Fruit fly (Drosophila melanogaster): Measurements from ENCODE around the gene t-cup.

t-cup gene

DNA sequence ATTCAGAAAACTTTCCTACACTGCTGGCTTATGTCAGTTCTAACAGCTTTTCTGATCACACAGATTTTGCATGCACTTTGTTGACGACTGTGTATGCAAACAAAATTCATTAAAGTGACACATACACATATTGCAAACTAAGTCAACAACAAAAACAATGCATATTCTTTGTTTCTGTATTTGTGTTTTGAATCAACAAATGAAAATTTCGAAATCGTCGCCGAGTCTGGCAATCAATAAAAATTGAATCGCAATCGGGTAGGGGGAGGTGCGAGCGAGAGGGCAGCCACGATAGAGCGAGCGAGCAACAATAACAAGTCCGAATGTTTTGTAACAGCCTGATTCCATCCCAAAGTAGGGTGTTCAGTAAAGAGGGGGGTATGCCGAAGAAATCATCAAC, 34.1 kb downstream of the t-cup start (continued):
- TF ChIP-seq CG17186 (GFP tag; optimal IDR thresholded peaks at IDR 0.05) (no peak), zen2 (GFP tag; IDR thresholded peaks at IDR 0.05; ENCODE audit: partially characterized antibody) (no peak), pb (GFP tag; optimal IDR thresholded peaks at IDR 0.05) (no peak), CTCF (GFP tag; optimal IDR thresholded peaks at IDR 0.05) (no peak), gsb-n (tag; optimal IDR thresholded peaks at IDR 0.05) (no peak), caup (GFP tag; optimal IDR thresholded peaks at IDR 0.05; ENCODE audit: severe bottlenecking) (no peak), CG15601 (tag; optimal IDR thresholded peaks at IDR 0.05) (peak; percentile 28), D19B (GFP tag; optimal IDR thresholded peaks at IDR 0.05) (no peak), dmrt99B (tag; optimal IDR thresholded peaks at IDR 0.05) (no peak), pan (optimal IDR thresholded peaks at IDR 0.05) (no peak), pan (GFP tag; optimal IDR thresholded peaks at IDR 0.05 in 1 of 2, IDR thresholded peaks at IDR 0.05 in 1 of 2) (peak in 1 of 2 experiments; percentile 36), wek (GFP tag; optimal IDR thresholded peaks at IDR 0.05) (peak; percentile 69), Hey (tag; optimal IDR thresholded peaks at IDR 0.05) (peak; percentile 1), cato (GFP tag; optimal IDR thresholded peaks at IDR 0.05; ENCODE audit: borderline replicate concordance) (no peak), CG10209 (GFP tag; optimal IDR thresholded peaks at IDR 0.05) (no peak), pho (GFP tag; optimal IDR thresholded peaks at IDR 0.05) (no peak), Mes4 (GFP tag; optimal IDR thresholded peaks at IDR 0.05) (no peak), sr (GFP tag; IDR thresholded peaks at IDR 0.05) (no peak), ATbp (GFP tag; optimal IDR thresholded peaks at IDR 0.05) (peak; percentile 65), eve (GFP tag; optimal IDR thresholded peaks at IDR 0.05) (no peak), sna (GFP tag; IDR thresholded peaks at IDR 0.05; ENCODE audit: partially characterized antibody) (no peak), unpg (GFP tag; optimal IDR thresholded peaks at IDR 0.05) (peak; percentile 19), psq (GFP tag; optimal IDR thresholded peaks at IDR 0.05) (no peak), GATAe (GFP tag; conservative IDR thresholded peaks at IDR 0.05) (no peak), CG34422 (GFP tag; IDR thresholded peaks at IDR 0.05) (no peak), CG13894 (tag; optimal IDR thresholded peaks at IDR 0.05) (no peak), insv (GFP tag; optimal IDR thresholded peaks at IDR 0.05) (no peak), CG5180 (GFP tag; optimal IDR thresholded peaks at IDR 0.05) (peak; percentile 7), CG4282 (GFP tag; optimal IDR thresholded peaks at IDR 0.05) (no peak), Xbp1 (GFP tag; optimal IDR thresholded peaks at IDR 0.05) (no peak), Dfd (GFP tag; optimal IDR thresholded peaks at IDR 0.05) (no peak), Blimp-1 (GFP tag; optimal IDR thresholded peaks at IDR 0.05) (peak; percentile 26), Ptx1 (GFP tag; IDR thresholded peaks at IDR 0.05) (0 out of 2 replicates have a peak, but pooled peaks have one; percentile 33), kah (GFP tag; optimal IDR thresholded peaks at IDR 0.05) (peak; percentile 24), so (GFP tag; IDR thresholded peaks at IDR 0.05) (no peak), Adf1 (GFP tag; IDR thresholded peaks at IDR 0.05) (no peak), ash1 (GFP tag; optimal IDR thresholded peaks at IDR 0.05) (peak; percentile 60), dpn (GFP tag; optimal IDR thresholded peaks at IDR 0.05) (no peak), Atf-2 (GFP tag; optimal IDR thresholded peaks at IDR 0.05) (no peak), CG33557 (GFP tag; optimal IDR thresholded peaks at IDR 0.05) (no peak), Bteb2 (GFP tag; optimal IDR thresholded peaks at IDR 0.05) (no peak), MTF-1 (GFP tag; optimal IDR thresholded peaks at IDR 0.05; ENCODE audit: borderline replicate concordance) (no peak), CG8944 (GFP tag; optimal IDR thresholded peaks at IDR 0.05) (peak; percentile 11), CrebB (tag; optimal IDR thresholded peaks at IDR 0.05) (peak; percentile 8), jing (GFP tag; optimal IDR thresholded peaks at IDR 0.05) (no peak), nerfin-2 (GFP tag; IDR thresholded peaks at IDR 0.05; ENCODE audit: partially characterized antibody) (no peak), CG15696 (tag; optimal IDR thresholded peaks at IDR 0.05) (no peak), vvl (GFP tag; IDR thresholded peaks at IDR 0.05) (peak; percentile 57), usp (GFP tag; optimal IDR thresholded peaks at IDR 0.05) (no peak), knrl (GFP tag; IDR thresholded peaks at IDR 0.05; ENCODE audit: partially characterized antibody) (no peak), CG18764 (GFP tag; optimal IDR thresholded peaks at IDR 0.05) (no peak)
